Fruit fly (Drosophila melanogaster) whole organism, pupa: ENCODE results near the gene Hnf4.

Source experiments
- CG10348 ChIP-seq: fragments of 200-800 bp; sonication (Bioruptor generic); IDR thresholded peaks from 2 replicates; pipeline ENCODE4 v1.3.6; 2022; ENCODE audit warnings: missing biosample characterization, missing genetic modification characterization
- CG13204 ChIP-seq: fragments of 200-800 bp; sonication (Bioruptor generic); optimal IDR thresholded peaks from 2 replicates; lab custom pipeline; 2018; ENCODE audit warnings: missing biosample characterization, mild to moderate bottlenecking, missing genetic modification characterization, moderate library complexity
- CG14655 ChIP-seq: fragments of 200-800 bp; sonication (Bioruptor generic); optimal IDR thresholded peaks from 3 replicates; lab custom pipeline; 2017; ENCODE audit warnings: mild to moderate bottlenecking, missing biosample characterization, missing genetic modification reagents, missing genetic modification characterization
- CG15710 ChIP-seq: fragments of 200-800 bp; sonication (Bioruptor generic); optimal IDR thresholded peaks from 2 replicates; lab custom pipeline; 2018; ENCODE audit warnings: missing biosample characterization, mild to moderate bottlenecking, missing genetic modification characterization, moderate library complexity
- CG17806 ChIP-seq: fragments of 200-800 bp; sonication (Bioruptor generic); optimal IDR thresholded peaks from 2 replicates; lab custom pipeline; 2018; ENCODE audit warnings: missing biosample characterization, mild to moderate bottlenecking, missing genetic modification characterization, moderate library complexity
- CG32121 ChIP-seq: fragments of 200-800 bp; sonication (Bioruptor generic); IDR thresholded peaks from 2 replicates; pipeline ENCODE4 v1.3.6; 2022; ENCODE audit warnings: missing biosample characterization, missing genetic modification characterization
- CG34367 ChIP-seq: fragments of 200-800 bp; sonication (Bioruptor generic); optimal IDR thresholded peaks from 2 replicates; lab custom pipeline; 2018; ENCODE audit warnings: missing biosample characterization, mild to moderate bottlenecking, missing genetic modification characterization
- CG4496 ChIP-seq: fragments of 200-800 bp; sonication (Bioruptor generic); IDR thresholded peaks from 3 replicates; pipeline ENCODE4 v1.3.6; 2022; ENCODE audit warnings: missing biosample characterization, missing genetic modification characterization
- CG8159 ChIP-seq: fragments of 200-800 bp; sonication (Bioruptor generic); optimal IDR thresholded peaks from 3 replicates; lab custom pipeline; 2018; ENCODE audit warnings: missing biosample characterization, mild to moderate bottlenecking, missing genetic modification characterization, moderate library complexity
- CG8301 ChIP-seq: fragments of 200-800 bp; sonication (Bioruptor generic); optimal IDR thresholded peaks from 2 replicates; lab custom pipeline; 2018; ENCODE audit warnings: missing biosample characterization, mild to moderate bottlenecking, missing genetic modification characterization
- CG9948 ChIP-seq: fragments of 200-800 bp; sonication (Bioruptor generic); optimal IDR thresholded peaks from 2 replicates; lab custom pipeline; 2018; ENCODE audit warnings: missing biosample characterization, mild to moderate bottlenecking, missing genetic modification characterization, moderate library complexity
- D1 ChIP-seq: fragments of 200-800 bp; sonication (Bioruptor generic); optimal IDR thresholded peaks from 2 replicates; lab custom pipeline; 2018; ENCODE audit warnings: missing biosample characterization, mild to moderate bottlenecking, missing genetic modification characterization, moderate library complexity
- EcR ChIP-seq: fragments of 200-800 bp; sonication (Bioruptor generic); optimal IDR thresholded peaks from 3 replicates; lab custom pipeline; 2019; ENCODE audit warnings: missing biosample characterization, missing genetic modification characterization, mild to moderate bottlenecking, moderate library complexity, missing genetic modification reagents
- Ets98B ChIP-seq: fragments of 200-800 bp; sonication (Bioruptor generic); IDR thresholded peaks from 2 replicates; pipeline ENCODE4 v1.3.6; 2022; ENCODE audit warnings: missing biosample characterization, missing genetic modification characterization
- Pif1A ChIP-seq: fragments of 200-800 bp; sonication (Bioruptor generic); optimal IDR thresholded peaks from 3 replicates; lab custom pipeline; 2016; ENCODE audit warnings: missing biosample characterization, missing genetic modification characterization
- Pif1B ChIP-seq: fragments of 200-800 bp; sonication (Bioruptor generic); optimal IDR thresholded peaks from 3 replicates; lab custom pipeline; 2016; ENCODE audit warnings: missing biosample characterization, missing genetic modification characterization
- Snoo ChIP-seq: fragments of 200-800 bp; sonication (Bioruptor generic); optimal IDR thresholded peaks from 3 replicates; lab custom pipeline; 2017; ENCODE audit warnings: missing biosample characterization, mild to moderate bottlenecking, missing genetic modification characterization, inconsistent platforms
- fd96Ca ChIP-seq: fragments of 200-800 bp; sonication (Bioruptor generic); IDR thresholded peaks from 3 replicates; pipeline ENCODE4 v1.3.6; 2022; ENCODE audit warnings: missing biosample characterization, missing genetic modification characterization
- rn ChIP-seq: fragments of 200-800 bp; sonication (Bioruptor generic); IDR thresholded peaks from 2 replicates; pipeline ENCODE4 v1.3.6; 2022; ENCODE audit warnings: missing biosample characterization, missing genetic modification characterization

The Hnf4 gene

DNA sequence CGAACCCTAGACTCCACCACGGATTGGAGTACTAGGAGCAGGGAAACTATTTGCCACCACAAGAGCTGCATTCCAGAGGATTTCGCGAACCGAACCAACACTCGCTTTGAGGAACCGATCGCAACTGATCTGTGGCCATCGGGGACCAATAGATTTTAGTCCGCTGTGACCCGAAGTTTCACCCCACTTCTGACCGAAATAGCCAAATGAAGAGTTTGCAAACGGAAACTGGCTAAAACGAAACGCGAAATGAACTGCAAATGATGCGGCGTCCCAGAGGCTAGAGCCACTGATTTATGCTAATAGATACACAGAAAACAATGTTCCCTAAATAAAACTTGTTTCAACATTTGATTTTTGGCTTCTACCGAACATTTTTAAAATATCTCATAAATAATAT is 29.7 kb downstream of the Hnf4 start, which contains the start of gene CG9287:
Gene CG9287, minus strand, starts transcription at position 101 of the 400 bp plus-strand sequence.
- no peak for TF ChIP-seq rn (GFP tag; lab: Robert Waterston, UW)
- TF ChIP-seq CG32121 (GFP tag; lab: Robert Waterston, UW) = no peak
- no peak for TF ChIP-seq CG10348 (GFP tag; lab: Robert Waterston, UW)
- TF ChIP-seq, all 21 proteins: peak for 0

DNA sequence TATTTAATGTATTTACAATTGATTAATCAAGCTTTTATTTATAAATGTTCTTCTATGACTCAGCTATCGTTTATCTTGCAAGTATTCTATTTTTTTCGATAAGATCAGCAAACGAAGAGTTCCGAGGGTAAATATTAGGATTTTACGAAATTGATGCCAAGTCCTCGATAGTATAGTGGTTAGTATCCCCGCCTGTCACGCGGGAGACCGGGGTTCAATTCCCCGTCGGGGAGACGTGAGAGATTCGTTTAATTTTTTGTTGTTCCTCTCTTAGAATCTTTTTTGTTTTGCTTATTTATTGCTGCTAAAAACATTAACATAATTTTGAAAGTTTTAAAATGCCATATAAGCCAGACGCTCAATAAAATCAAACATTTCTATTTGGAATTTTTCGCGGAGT is 30.5 kb downstream of the Hnf4 start:
- no peak for TF ChIP-seq CG15710 (tag; lab: Kevin White, UChicago)
- no peak for TF ChIP-seq CG34367 (tag; lab: Kevin White, UChicago)
- no peak for TF ChIP-seq rn (GFP tag; lab: Robert Waterston, UW)
- TF ChIP-seq CG9948 (tag; lab: Kevin White, UChicago) = no peak
- TF ChIP-seq Ets98B = no peak
- TF ChIP-seq CG8301 (tag; lab: Kevin White, UChicago) = no peak
- TF ChIP-seq CG8159 (tag; lab: Kevin White, UChicago) = no peak
- no peak for TF ChIP-seq CG14655 (GFP tag; lab: Kevin White, UChicago)
- no peak for TF ChIP-seq Pif1A (GFP tag; lab: Kevin White, UChicago)
- no peak for TF ChIP-seq fd96Ca (GFP tag; lab: Robert Waterston, UW)
- TF ChIP-seq EcR = no peak
- TF ChIP-seq Snoo (tag; lab: Kevin White, UChicago) = no peak
- no peak for TF ChIP-seq CG32121 (GFP tag; lab: Robert Waterston, UW)
- TF ChIP-seq CG17806 (tag; lab: Kevin White, UChicago) = no peak
- no peak for TF ChIP-seq Pif1B
- TF ChIP-seq CG13204 (GFP tag; lab: Kevin White, UChicago) = no peak
- no peak for TF ChIP-seq CG10348 (GFP tag; lab: Robert Waterston, UW)
- TF ChIP-seq CG4496 (GFP tag; lab: Robert Waterston, UW) = no peak
- TF ChIP-seq D1 (tag; lab: Kevin White, UChicago) = no peak
- TF ChIP-seq, all 21 proteins: peak for 0

DNA sequence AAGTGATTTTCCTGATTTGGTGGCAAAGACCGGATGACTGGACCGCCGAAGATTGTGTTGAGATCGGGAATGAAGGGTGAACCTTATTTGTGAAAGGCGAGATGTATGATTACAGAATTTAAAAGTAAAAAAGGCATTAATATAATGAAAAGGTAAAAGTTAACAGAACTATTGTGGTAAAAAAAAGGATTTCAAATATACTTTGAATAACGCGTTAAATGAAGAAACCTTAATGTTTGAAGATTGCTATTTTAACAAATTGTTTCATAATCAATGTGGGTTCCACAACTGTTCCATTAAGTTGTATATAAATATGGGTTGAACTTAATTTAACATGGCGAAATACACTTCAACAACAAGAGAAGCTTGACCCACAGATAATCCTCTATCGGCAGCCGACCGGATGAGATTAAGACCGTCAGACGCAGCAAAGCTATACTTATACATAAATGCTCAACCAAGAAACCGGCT is 37.1 kb downstream of the Hnf4 start, which contains the start of gene Glt:
Gene Glt, plus strand, starts transcription at position 421 of the 471 bp plus-strand sequence.
- TF ChIP-seq fd96Ca (GFP tag; lab: Robert Waterston, UW) (no peak), CG8159 (tag; lab: Kevin White, UChicago) (peak; percentile 79), Pif1A (GFP tag; lab: Kevin White, UChicago) (peak; percentile 41), CG14655 (GFP tag; lab: Kevin White, UChicago) (peak; percentile 49)

DNA sequence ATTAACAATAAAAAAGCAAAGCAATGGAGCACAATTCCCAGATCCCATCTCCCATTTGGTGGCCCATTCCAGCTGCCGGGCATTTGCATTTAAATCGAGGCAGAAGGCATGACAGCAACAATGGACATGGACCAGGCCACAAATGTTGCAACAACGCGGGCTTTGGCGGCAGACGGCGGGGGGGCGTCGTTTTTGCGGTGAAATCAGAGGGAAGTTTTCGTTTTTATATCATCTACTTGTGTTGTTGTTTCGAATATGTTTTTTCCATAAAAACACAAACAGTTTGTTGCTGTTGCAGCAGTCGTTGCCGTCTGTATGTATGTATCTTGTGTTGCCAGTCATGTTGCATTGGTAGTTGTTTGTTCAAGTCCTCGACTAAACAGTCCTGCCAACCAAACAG is 49.9 kb downstream of the Hnf4 start:
- TF ChIP-seq CG34367 (tag; lab: Kevin White, UChicago) (no peak), Pif1A (GFP tag; lab: Kevin White, UChicago) (no peak), CG32121 (GFP tag; lab: Robert Waterston, UW) (no peak)
